Worm (Caenorhabditis elegans): ENCODE data around the gene cest-33.

- TF ChIP-seq dpl-1 (GFP tag; optimal IDR thresholded peaks at IDR 0.05): no peak
- no peak for TF ChIP-seq nfyb-1 (GFP tag; IDR thresholded peaks at IDR 0.05)
- no peak for TF ChIP-seq tbx-9 (tag; optimal IDR thresholded peaks at IDR 0.05; ENCODE audit: borderline replicate concordance)
- no peak for TF ChIP-seq B0035.1 (tag; optimal IDR thresholded peaks at IDR 0.05)
- TF ChIP-seq ZK185.1 (tag; optimal IDR thresholded peaks at IDR 0.05; ENCODE audit: poor library complexity, severe bottlenecking): no peak
These were observed 49.0 kb upstream of the cest-33 start for ce11 chrV:6414469-6414868.
